Worm (Caenorhabditis elegans) whole organism, late embryonic: ENCODE measurements around the gene C34H4.2.

Source experiments
- pag-3 ChIP-seq: sonication (generic microtip); optimal IDR thresholded peaks from 2 replicates; lab custom pipeline; 2016; ENCODE audit warnings: missing compliant biosample characterization, missing genetic modification characterization, borderline replicate concordance
- rnt-1 ChIP-seq: sonication (generic microtip); optimal IDR thresholded peaks from 2 replicates; lab custom pipeline; 2016; ENCODE audit warnings: missing genetic modification characterization, missing compliant biosample characterization

DNA sequence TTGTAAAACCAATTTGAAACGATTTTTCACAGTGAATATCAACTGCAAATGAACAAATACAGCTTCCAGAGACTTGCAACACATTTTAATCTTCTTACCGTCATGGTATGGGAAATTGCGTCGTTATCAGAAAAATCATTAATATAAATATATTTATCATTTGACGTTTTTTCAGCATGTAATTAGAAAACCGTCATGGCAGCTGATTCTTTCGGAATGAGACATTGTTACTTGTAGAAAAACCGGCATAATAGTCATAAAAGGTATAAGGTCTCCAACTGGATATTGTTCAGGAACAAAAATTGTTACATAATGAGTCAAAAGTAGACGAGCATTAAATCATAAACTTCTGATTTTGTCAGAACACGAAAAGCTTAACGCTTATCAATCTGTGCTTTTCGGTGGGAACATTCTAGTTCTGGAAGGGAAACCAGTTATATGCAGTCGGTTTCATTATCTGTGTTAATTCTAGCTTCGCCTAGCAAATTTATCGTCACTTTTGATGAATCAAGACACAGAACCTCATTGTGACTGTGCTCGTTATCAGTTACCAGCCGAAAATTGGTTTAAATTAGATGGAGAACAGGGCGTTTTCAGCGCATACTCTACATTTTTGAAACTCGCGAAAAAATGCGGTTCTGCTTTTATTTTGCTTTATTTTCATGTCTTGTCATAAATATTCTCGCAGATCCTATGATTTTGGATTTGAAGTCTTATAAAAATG lies at the start of gene C34H4.2:
- no peak for TF ChIP-seq rnt-1
- TF ChIP-seq pag-3 (tag; lab: Kevin White, UChicago), result no peak
